Worm (Caenorhabditis elegans) whole organism, late embryonic: ENCODE measurements around the gene R08F11.7.

Experiments used
- ceh-30 ChIP-seq: fragments of 150-350 bp; optimal IDR thresholded peaks from 2 replicates; lab custom pipeline; 2014; ENCODE audit warnings: missing biosample characterization, missing genetic modification characterization
- hlh-15 ChIP-seq: sonication (generic microtip); optimal IDR thresholded peaks from 2 replicates; lab custom pipeline; 2016; ENCODE audit warnings: missing genetic modification characterization, missing compliant biosample characterization
- nfya-1 ChIP-seq: sonication (generic microtip); optimal IDR thresholded peaks from 2 replicates; lab custom pipeline; 2017; ENCODE audit warnings: missing genetic modification characterization, mild to moderate bottlenecking, missing compliant biosample characterization, antibody characterized with exemption, moderate library complexity
- nhr-11 ChIP-seq: fragments of 150-350 bp; optimal IDR thresholded peaks from 2 replicates; lab custom pipeline; 2014; ENCODE audit warnings: missing biosample characterization, missing genetic modification characterization
- rnt-1 ChIP-seq: sonication (generic microtip); optimal IDR thresholded peaks from 2 replicates; lab custom pipeline; 2016; ENCODE audit warnings: missing genetic modification characterization, missing compliant biosample characterization
- ttx-3 ChIP-seq: sonication (generic microtip); optimal IDR thresholded peaks from 2 replicates; lab custom pipeline; 2016; ENCODE audit warnings: missing genetic modification reagents, missing genetic modification characterization, missing compliant biosample characterization
- unc-42 ChIP-seq: sonication (generic microtip); optimal IDR thresholded peaks from 2 replicates; lab custom pipeline; 2016; ENCODE audit warnings: missing genotype, missing genetic modification characterization, missing compliant biosample characterization

DNA sequence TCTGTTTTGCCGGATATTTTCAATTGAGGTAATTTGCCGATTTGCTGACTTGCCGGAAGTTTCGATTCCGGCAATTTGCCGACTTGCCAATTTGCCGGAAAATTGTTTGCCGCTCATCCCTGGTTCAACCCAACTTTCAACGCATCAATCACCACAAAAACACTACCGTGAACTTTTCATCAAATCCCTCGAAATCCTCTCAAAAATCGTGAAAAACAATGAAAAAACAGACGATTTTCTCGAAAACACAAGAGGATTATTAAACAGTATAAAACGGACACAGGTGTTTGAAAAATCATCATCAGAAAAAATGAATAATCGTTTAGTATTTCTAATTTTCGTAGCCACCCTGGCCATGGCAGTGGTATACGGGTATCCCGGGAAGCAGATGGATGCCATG, 23.0 kb upstream of the R08F11.7 start, which contains the start of gene Y39H10A.1:
- TF ChIP-seq ceh-30 (tag; lab: Kevin White, UChicago) (no peak), nfya-1 (tag; lab: Kevin White, UChicago) (no peak), nhr-11 (tag; lab: Kevin White, UChicago) (no peak), unc-42 (no peak), rnt-1 (tag; lab: Kevin White, UChicago) (no peak), ttx-3 (tag; lab: Kevin White, UChicago) (no peak), hlh-15 (no peak)
